Fruit fly (Drosophila melanogaster) whole organism, embryonic: ENCODE measurements around the gene Mst85C.
A peak's percentile ranks its signal among the peaks of the same experiment; 100 is the strongest.

Experiments
- C15 ChIP-seq: fragments of 200-800 bp; sonication (Bioruptor generic); IDR thresholded peaks from 3 replicates; pipeline ENCODE4 v1.3.6; 2022; ENCODE audit warnings: missing biosample characterization, missing genetic modification characterization
- CG11085 ChIP-seq: fragments of 200-800 bp; sonication (Bioruptor generic); IDR thresholded peaks from 2 replicates; pipeline ENCODE4 v1.3.6; 2022; ENCODE audit warnings: missing biosample characterization, missing genetic modification characterization
- CG12071 ChIP-seq: fragments of 200-800 bp; sonication (Bioruptor generic); optimal IDR thresholded peaks from 3 replicates; lab custom pipeline; 2018; ENCODE audit warnings: missing biosample characterization, mild to moderate bottlenecking, missing genetic modification characterization
- CG13123 ChIP-seq: fragments of 200-800 bp; sonication (Bioruptor generic); optimal IDR thresholded peaks from 2 replicates; lab custom pipeline; 2016; ENCODE audit warnings: missing biosample characterization, missing genetic modification characterization
- CG15479 ChIP-seq: fragments of 200-800 bp; sonication (Bioruptor generic); optimal IDR thresholded peaks from 3 replicates; lab custom pipeline; 2019; ENCODE audit warnings: missing biosample characterization, mild to moderate bottlenecking, missing genetic modification characterization, moderate library complexity
- CG15514 ChIP-seq: fragments of 200-800 bp; sonication (Bioruptor generic); optimal IDR thresholded peaks from 3 replicates; lab custom pipeline; 2017; ENCODE audit warnings: missing biosample characterization, missing genetic modification characterization, mild to moderate bottlenecking, moderate library complexity, missing genetic modification reagents
- CG15601 ChIP-seq: fragments of 200-800 bp; sonication (Bioruptor generic); optimal IDR thresholded peaks from 3 replicates; lab custom pipeline; 2019; ENCODE audit warnings: missing biosample characterization, mild to moderate bottlenecking, missing genetic modification characterization, moderate library complexity
- CG16815 ChIP-seq: fragments of 200-800 bp; sonication (Bioruptor generic); optimal IDR thresholded peaks from 3 replicates; lab custom pipeline; 2017; ENCODE audit warnings: missing biosample characterization, mild to moderate bottlenecking, missing genetic modification characterization
- CG18476 ChIP-seq: fragments of 200-800 bp; sonication (Bioruptor generic); optimal IDR thresholded peaks from 2 replicates; lab custom pipeline; 2016; ENCODE audit warnings: missing biosample characterization, mild to moderate bottlenecking, missing genetic modification characterization
- CG2199 ChIP-seq: fragments of 200-800 bp; sonication (Bioruptor generic); IDR thresholded peaks from 3 replicates; pipeline ENCODE4 v1.3.6; 2022; ENCODE audit warnings: missing biosample characterization, missing genetic modification characterization
- CG5180 ChIP-seq: fragments of 200-800 bp; sonication (Bioruptor generic); optimal IDR thresholded peaks from 3 replicates; lab custom pipeline; 2017; ENCODE audit warnings: missing biosample characterization, missing genetic modification characterization, mild to moderate bottlenecking, moderate library complexity, missing genetic modification reagents
- CG6254 ChIP-seq: fragments of 200-800 bp; sonication (Bioruptor generic); optimal IDR thresholded peaks from 3 replicates; lab custom pipeline; 2017; ENCODE audit warnings: mild to moderate bottlenecking, missing biosample characterization, missing genetic modification reagents, missing genetic modification characterization
- CG8290 ChIP-seq, 3 experiments: fragments of 200-800 bp; sonication (Bioruptor generic); optimal IDR thresholded peaks; 2 replicates each; lab custom pipeline; 2016 to 2019; ENCODE audit warnings: missing biosample characterization in 3 of 3, missing genetic modification characterization in 3 of 3, mild to moderate bottlenecking in 2 of 3, moderate library complexity in 1 of 3
- CoRest ChIP-seq: fragments of 200-800 bp; sonication (Bioruptor generic); optimal IDR thresholded peaks from 3 replicates; lab custom pipeline; 2018; ENCODE audit warnings: missing biosample characterization, mild to moderate bottlenecking, missing genetic modification characterization, moderate library complexity
- Dek ChIP-seq: fragments of 200-800 bp; sonication (Bioruptor generic); optimal IDR thresholded peaks from 3 replicates; lab custom pipeline; 2019; ENCODE audit warnings: missing biosample characterization, mild to moderate bottlenecking, missing genetic modification characterization, moderate library complexity
- Ets97D ChIP-seq: fragments of 200-800 bp; sonication (Bioruptor generic); optimal IDR thresholded peaks from 3 replicates; lab custom pipeline; 2016; ENCODE audit warnings: missing biosample characterization, missing genetic modification characterization
- Kr ChIP-seq: fragments of 200-800 bp; sonication (Bioruptor generic); optimal IDR thresholded peaks from 2 replicates; lab custom pipeline; 2017; ENCODE audit warnings: missing biosample characterization, mild to moderate bottlenecking, missing genetic modification characterization
- Med ChIP-seq: fragments of 200-800 bp; sonication (Bioruptor generic); peaks from one replicate; lab custom pipeline; 2016; ENCODE audit warnings: missing biosample characterization, missing genetic modification characterization, mild to moderate bottlenecking, inconsistent platforms, moderate library complexity
- NC2β ChIP-seq: fragments of 200-800 bp; sonication (Bioruptor generic); optimal IDR thresholded peaks from 2 replicates; lab custom pipeline; 2016; ENCODE audit warnings: missing biosample characterization, missing genetic modification characterization
- Ptx1 ChIP-seq: fragments of 200-800 bp; sonication (Bioruptor generic); IDR thresholded peaks from 2 replicates; pipeline ENCODE4 v1.3.6; 2022; ENCODE audit warnings: missing biosample characterization, missing genetic modification characterization
- Ravus ChIP-seq: fragments of 200-800 bp; sonication (Bioruptor generic); IDR thresholded peaks from 2 replicates; pipeline ENCODE4 v1.3.6; 2022; ENCODE audit warnings: missing biosample characterization, missing genetic modification characterization
- Ssrp ChIP-seq: fragments of 200-800 bp; sonication (Bioruptor generic); optimal IDR thresholded peaks from 2 replicates; lab custom pipeline; 2018; ENCODE audit warnings: missing biosample characterization, mild to moderate bottlenecking, missing genetic modification characterization, moderate library complexity
- Stat92E ChIP-seq, 3 experiments: fragments of >200 bp in 2 of 3; fragments of 200-800 bp in 1 of 3; sonication (Bioruptor generic) in 1 of 3; optimal IDR thresholded peaks; 2 replicates each; lab custom pipeline; 2017 to 2019; ENCODE audit warnings: missing biosample characterization in 3 of 3, missing genetic modification characterization in 3 of 3, mild to moderate bottlenecking in 1 of 3, moderate library complexity in 1 of 3
- ac ChIP-seq: fragments of 200-800 bp; sonication (Bioruptor generic); optimal IDR thresholded peaks from 3 replicates; lab custom pipeline; 2017; ENCODE audit warnings: missing biosample characterization, mild to moderate bottlenecking, missing genetic modification characterization
- az2 ChIP-seq: fragments of 200-800 bp; sonication (Bioruptor generic); optimal IDR thresholded peaks from 3 replicates; lab custom pipeline; 2016; ENCODE audit warnings: missing biosample characterization, missing genetic modification characterization
- bcd ChIP-seq: fragments of 200-800 bp; sonication (Bioruptor generic); optimal IDR thresholded peaks from 2 replicates; lab custom pipeline; 2017; ENCODE audit warnings: missing biosample characterization, mild to moderate bottlenecking, missing genetic modification characterization
- bigmax ChIP-seq: fragments of 200-800 bp; sonication (Bioruptor generic); optimal IDR thresholded peaks from 2 replicates; lab custom pipeline; 2018; ENCODE audit warnings: missing biosample characterization, mild to moderate bottlenecking, missing genetic modification characterization
- br ChIP-seq: fragments of >200 bp; optimal IDR thresholded peaks from 2 replicates; lab custom pipeline; 2017
- cad ChIP-seq: fragments of >200 bp; optimal IDR thresholded peaks from 2 replicates; lab custom pipeline; 2017; ENCODE audit warnings: missing biosample characterization, missing genetic modification characterization
- cg ChIP-seq: fragments of 200-800 bp; sonication (Bioruptor generic); optimal IDR thresholded peaks from 3 replicates; lab custom pipeline; 2019; ENCODE audit warnings: missing biosample characterization, mild to moderate bottlenecking, missing genetic modification characterization, moderate library complexity
- da ChIP-seq: fragments of 200-800 bp; sonication (Bioruptor generic); optimal IDR thresholded peaks from 2 replicates; lab custom pipeline; 2016; ENCODE audit warnings: missing biosample characterization, missing genetic modification characterization
- dm ChIP-seq: fragments of 200-800 bp; sonication (Bioruptor generic); optimal IDR thresholded peaks from 3 replicates; lab custom pipeline; 2016; ENCODE audit warnings: missing biosample characterization, missing genetic modification characterization
- dmrt99B ChIP-seq: fragments of 200-800 bp; sonication (Bioruptor generic); optimal IDR thresholded peaks from 2 replicates; lab custom pipeline; 2018; ENCODE audit warnings: missing biosample characterization, mild to moderate bottlenecking, missing genetic modification characterization, moderate library complexity
- dysf ChIP-seq: fragments of 200-800 bp; sonication (Bioruptor generic); IDR thresholded peaks from 3 replicates; pipeline ENCODE4 v1.3.6; 2022; ENCODE audit warnings: missing biosample characterization, missing genetic modification characterization
- emc ChIP-seq: fragments of 200-800 bp; sonication (Bioruptor generic); optimal IDR thresholded peaks from 2 replicates; lab custom pipeline; 2016; ENCODE audit warnings: missing biosample characterization, missing genetic modification characterization
- en ChIP-seq: fragments of 200-800 bp; sonication (Bioruptor generic); optimal IDR thresholded peaks from 2 replicates; lab custom pipeline; 2016; ENCODE audit warnings: missing biosample characterization, missing genetic modification characterization
- fd102C ChIP-seq: fragments of 200-800 bp; sonication (Bioruptor generic); optimal IDR thresholded peaks from 2 replicates; lab custom pipeline; 2018; ENCODE audit warnings: missing biosample characterization, mild to moderate bottlenecking, missing genetic modification characterization, moderate library complexity
- lov ChIP-seq, 2 experiments: fragments of 200-800 bp in 1 of 2; fragments of >200 bp in 1 of 2; sonication (Bioruptor generic) in 1 of 2; IDR thresholded peaks in 1 of 2; optimal IDR thresholded peaks in 1 of 2; 2 replicates in 1 of 2; 3 replicates in 1 of 2; pipeline versions ENCODE4 v1.3.6 to Lab custom; 2017 to 2022; ENCODE audit warnings: missing biosample characterization in 1 of 2, missing genetic modification characterization in 1 of 2
- p53 ChIP-seq: fragments of 200-800 bp; sonication (Bioruptor generic); optimal IDR thresholded peaks from 2 replicates; lab custom pipeline; 2016; ENCODE audit warnings: missing biosample characterization, missing genetic modification characterization
- scrt ChIP-seq: fragments of 200-800 bp; sonication (Bioruptor generic); optimal IDR thresholded peaks from 2 replicates; lab custom pipeline; 2018; ENCODE audit warnings: missing biosample characterization, mild to moderate bottlenecking, missing genetic modification characterization, moderate library complexity
- sqz ChIP-seq: fragments of 200-800 bp; sonication (Bioruptor generic); optimal IDR thresholded peaks from 3 replicates; lab custom pipeline; 2018; ENCODE audit warnings: missing biosample characterization, mild to moderate bottlenecking, missing genetic modification characterization
- stwl ChIP-seq: fragments of 200-800 bp; sonication (Bioruptor generic); optimal IDR thresholded peaks from 3 replicates; lab custom pipeline; 2018; ENCODE audit warnings: missing biosample characterization, mild to moderate bottlenecking, missing genetic modification characterization, moderate library complexity
- tap ChIP-seq: fragments of 200-800 bp; optimal IDR thresholded peaks from 3 replicates; lab custom pipeline; 2019; ENCODE audit warnings: missing biosample characterization, mild to moderate bottlenecking, missing genetic modification characterization, moderate library complexity
- tio ChIP-seq: fragments of 200-800 bp; sonication (Bioruptor generic); optimal IDR thresholded peaks from 2 replicates; lab custom pipeline; 2017; ENCODE audit warnings: missing biosample characterization, missing genetic modification characterization, inconsistent platforms
- twi ChIP-seq: fragments of 200-800 bp; optimal IDR thresholded peaks from 2 replicates; lab custom pipeline; 2019; ENCODE audit warnings: missing biosample characterization, mild to moderate bottlenecking, missing genetic modification characterization, moderate library complexity
- tx ChIP-seq: fragments of 200-800 bp; sonication (Bioruptor generic); optimal IDR thresholded peaks from 2 replicates; lab custom pipeline; 2016; ENCODE audit warnings: missing biosample characterization, missing genetic modification characterization
- wek ChIP-seq: fragments of 200-800 bp; sonication (Bioruptor generic); optimal IDR thresholded peaks from 3 replicates; lab custom pipeline; 2018; ENCODE audit warnings: missing biosample characterization, mild to moderate bottlenecking, missing genetic modification characterization, moderate library complexity
- zen ChIP-seq: fragments of 200-800 bp; sonication (Bioruptor generic); optimal IDR thresholded peaks from 3 replicates; lab custom pipeline; 2018; ENCODE audit warnings: missing biosample characterization, mild to moderate bottlenecking, missing genetic modification characterization, moderate library complexity
- zen2 ChIP-seq: fragments of 200-800 bp; sonication (Bioruptor generic); IDR thresholded peaks from 3 replicates; pipeline ENCODE4 v1.3.6; 2022; ENCODE audit warnings: missing biosample characterization, missing genetic modification characterization; ENCODE audit not compliant: partially characterized antibody

Gene Mst85C

dm6 chr3R:9024835-9025510, 23.5 kb upstream of the Mst85C start:
- TF ChIP-seq dysf (GFP tag; lab: Robert Waterston, UW): no peak
- TF ChIP-seq bigmax: no peak
- 0 out of 3 replicates have a peak, but pooled peaks have one; percentile 14 for TF ChIP-seq zen2 (GFP tag; lab: Robert Waterston, UW)
- TF ChIP-seq CG18476 (GFP tag; lab: Kevin White, UChicago): peak; percentile 70
- no peak for TF ChIP-seq fd102C (GFP tag; lab: Kevin White, UChicago)
- TF ChIP-seq CG11085 (GFP tag; lab: Robert Waterston, UW): no peak
- TF ChIP-seq dmrt99B (tag; lab: Kevin White, UChicago): no peak
- TF ChIP-seq CG12071: no peak
- TF ChIP-seq CG16815 (GFP tag; lab: Kevin White, UChicago): no peak
- peak; percentile 75 for TF ChIP-seq da (GFP tag; lab: Kevin White, UChicago)
- no peak for TF ChIP-seq Stat92E (GFP tag; optimal IDR thresholded peaks at IDR 0.05; lab: Kevin White, UChicago)
- no peak for TF ChIP-seq stwl (tag; lab: Kevin White, UChicago)
- TF ChIP-seq Ssrp (tag; lab: Kevin White, UChicago): no peak
- TF ChIP-seq Dek (tag; lab: Kevin White, UChicago): no peak
- TF ChIP-seq scrt: no peak
- peak; percentile 93 for TF ChIP-seq twi (tag; lab: Kevin White, UChicago)
- TF ChIP-seq cg (GFP tag; lab: Kevin White, UChicago): no peak
- no peak for TF ChIP-seq NC2β (GFP tag; lab: Kevin White, UChicago)
- TF ChIP-seq az2 (GFP tag; lab: Kevin White, UChicago): no peak
- TF ChIP-seq CG2199: no peak
- TF ChIP-seq Kr (GFP tag; lab: Kevin White, UChicago): peak; percentile 55
- peak; percentile 95 for TF ChIP-seq ac
- no peak for TF ChIP-seq CG15514
- TF ChIP-seq Ets97D: no peak
- TF ChIP-seq CG15479 (GFP tag; lab: Kevin White, UChicago): peak; percentile 45
- TF ChIP-seq Ptx1 (GFP tag; lab: Robert Waterston, UW): no peak
- TF ChIP-seq CG6254 (GFP tag; lab: Kevin White, UChicago): no peak
- no peak for TF ChIP-seq tx (GFP tag; lab: Kevin White, UChicago)
- no peak for TF ChIP-seq CG5180 (GFP tag; lab: Kevin White, UChicago)
- TF ChIP-seq dm (GFP tag; lab: Kevin White, UChicago): no peak
- TF ChIP-seq zen: peak; percentile 42
- TF ChIP-seq tio (GFP tag; lab: Kevin White, UChicago): no peak
- no peak for TF ChIP-seq C15 (GFP tag; lab: Robert Waterston, UW)
- no peak for TF ChIP-seq CoRest (tag; lab: Kevin White, UChicago)
- TF ChIP-seq Med: peak; percentile 44
- TF ChIP-seq bcd: no peak
- no peak for TF ChIP-seq Ravus (GFP tag; lab: Robert Waterston, UW)
- TF ChIP-seq tap (tag; lab: Kevin White, UChicago): peak; percentile 58
- no peak for TF ChIP-seq br
- TF ChIP-seq wek: no peak
- no peak for TF ChIP-seq CG13123 (GFP tag; lab: Kevin White, UChicago)
- no peak for TF ChIP-seq emc (GFP tag; lab: Kevin White, UChicago)
- TF ChIP-seq lov (optimal IDR thresholded peaks at IDR 0.05; lab: Kevin White, UChicago): no peak
- no peak for TF ChIP-seq lov (GFP tag; IDR thresholded peaks at IDR 0.05; lab: Robert Waterston, UW)
- TF ChIP-seq en (GFP tag; lab: Kevin White, UChicago): no peak
- peak; percentile 83 for TF ChIP-seq sqz
- TF ChIP-seq CG8290 (GFP tag; optimal IDR thresholded peaks at IDR 0.05; lab: Kevin White, UChicago): no peak
- TF ChIP-seq CG8290 (tag; optimal IDR thresholded peaks at IDR 0.05; lab: Kevin White, UChicago): no peak
- no peak for TF ChIP-seq CG15601 (tag; lab: Kevin White, UChicago)
- TF ChIP-seq cad (GFP tag; lab: Kevin White, UChicago): no peak
- TF ChIP-seq p53 (GFP tag; lab: Kevin White, UChicago): no peak
